Worm (Caenorhabditis elegans) whole organism, mixed stage, embryonic: Measurements from ENCODE around the gene mdf-1.

Experiments used
- M03D4.4 ChIP-seq: sonication (generic microtip); optimal IDR thresholded peaks from 2 replicates; lab custom pipeline; 2017; ENCODE audit warnings: mild to moderate bottlenecking, missing genetic modification characterization, missing compliant biosample characterization
- bed-3 ChIP-seq: fragments of 200-800 bp; sonication (Bioruptor generic); optimal IDR thresholded peaks from 3 replicates; lab custom pipeline; 2018; ENCODE audit warnings: mild to moderate bottlenecking, missing genetic modification characterization, moderate library complexity, missing compliant biosample characterization
- blmp-1 ChIP-seq: fragments of 150-350 bp; optimal IDR thresholded peaks from 2 replicates; lab custom pipeline; 2014; ENCODE audit warnings: missing biosample characterization, missing genetic modification characterization
- ceh-39 ChIP-seq: fragments of 150-350 bp; optimal IDR thresholded peaks from 2 replicates; lab custom pipeline; 2014; ENCODE audit warnings: missing biosample characterization, missing genetic modification characterization
- ceh-43 ChIP-seq: fragments of 200-800 bp; sonication (Bioruptor generic); optimal IDR thresholded peaks from 2 replicates; lab custom pipeline; 2018; ENCODE audit warnings: mild to moderate bottlenecking, missing genetic modification characterization, moderate library complexity, missing compliant biosample characterization
- ceh-83 ChIP-seq: fragments of 200-800 bp; sonication (Bioruptor generic); optimal IDR thresholded peaks from 2 replicates; lab custom pipeline; 2018; ENCODE audit warnings: mild to moderate bottlenecking, missing genetic modification characterization, missing compliant biosample characterization
- ces-1 ChIP-seq: fragments of 150-350 bp; optimal IDR thresholded peaks from 2 replicates; lab custom pipeline; 2014; ENCODE audit warnings: missing biosample characterization, missing genetic modification reagents, missing genetic modification characterization
- cnd-1 ChIP-seq: fragments of 200-800 bp; sonication (Bioruptor generic); optimal IDR thresholded peaks from 2 replicates; lab custom pipeline; 2018; ENCODE audit warnings: mild to moderate bottlenecking, missing genetic modification characterization, missing compliant biosample characterization
- drap-1 ChIP-seq: fragments of 200-800 bp; sonication (Bioruptor generic); optimal IDR thresholded peaks from 3 replicates; lab custom pipeline; 2018; ENCODE audit warnings: mild to moderate bottlenecking, missing genetic modification characterization, missing compliant biosample characterization
- elt-1 ChIP-seq: sonication (generic microtip); optimal IDR thresholded peaks from 2 replicates; lab custom pipeline; 2017; ENCODE audit warnings: missing genetic modification characterization, mild to moderate bottlenecking, missing compliant biosample characterization, antibody characterized with exemption, moderate library complexity, borderline replicate concordance; ENCODE audit not compliant: insufficient read depth
- elt-3 ChIP-seq: fragments of 150-350 bp; optimal IDR thresholded peaks from 2 replicates; lab custom pipeline; 2014; ENCODE audit warnings: missing biosample characterization, missing genetic modification characterization
- flh-1 ChIP-seq: fragments of 200-800 bp; sonication (Bioruptor generic); optimal IDR thresholded peaks from 2 replicates; lab custom pipeline; 2018; ENCODE audit warnings: mild to moderate bottlenecking, missing genetic modification characterization, moderate library complexity, missing compliant biosample characterization
- ham-2 ChIP-seq: fragments of 200-800 bp; sonication (Bioruptor generic); optimal IDR thresholded peaks from 2 replicates; lab custom pipeline; 2018; ENCODE audit warnings: mild to moderate bottlenecking, missing genetic modification characterization, missing compliant biosample characterization
- hlh-1 ChIP-seq: fragments of 150-350 bp; optimal IDR thresholded peaks from 2 replicates; lab custom pipeline; 2014; ENCODE audit warnings: missing biosample characterization, missing genetic modification reagents, missing genetic modification characterization
- lin-13 ChIP-seq: fragments of 150-350 bp; optimal IDR thresholded peaks from 2 replicates; lab custom pipeline; 2014; ENCODE audit warnings: missing biosample characterization, missing genetic modification characterization
- lin-32 ChIP-seq: fragments of 200-800 bp; sonication (Bioruptor generic); optimal IDR thresholded peaks from 2 replicates; lab custom pipeline; 2018; ENCODE audit warnings: mild to moderate bottlenecking, missing genetic modification characterization, missing compliant biosample characterization
- lsy-2 ChIP-seq: fragments of 150-350 bp; optimal IDR thresholded peaks from 2 replicates; lab custom pipeline; 2014; ENCODE audit warnings: missing biosample characterization, missing genetic modification characterization
- mab-5 ChIP-seq: fragments of 150-350 bp; optimal IDR thresholded peaks from 2 replicates; lab custom pipeline; 2014; ENCODE audit warnings: missing biosample characterization, missing genetic modification characterization
- mep-1 ChIP-seq: fragments of 150-350 bp; optimal IDR thresholded peaks from 2 replicates; lab custom pipeline; 2017; ENCODE audit warnings: missing biosample characterization, missing genetic modification reagents, missing genetic modification characterization, inconsistent platforms
- mls-2 ChIP-seq: sonication (generic microtip); optimal IDR thresholded peaks from 2 replicates; lab custom pipeline; 2016; ENCODE audit warnings: mild to moderate bottlenecking, missing genetic modification characterization, moderate library complexity, missing compliant biosample characterization
- nhr-12 ChIP-seq: fragments of 150-350 bp; optimal IDR thresholded peaks from 2 replicates; lab custom pipeline; 2014; ENCODE audit warnings: missing biosample characterization, missing genetic modification characterization
- nhr-2 ChIP-seq: fragments of 150-350 bp; optimal IDR thresholded peaks from 2 replicates; lab custom pipeline; 2014; ENCODE audit warnings: missing biosample characterization, missing genetic modification characterization
- nhr-237 ChIP-seq: fragments of 150-350 bp; optimal IDR thresholded peaks from 2 replicates; lab custom pipeline; 2014; ENCODE audit warnings: missing biosample characterization, missing genetic modification characterization
- nhr-28 ChIP-seq: fragments of 150-350 bp; optimal IDR thresholded peaks from 2 replicates; lab custom pipeline; 2014; ENCODE audit warnings: missing biosample characterization, missing genetic modification characterization
- nhr-76 ChIP-seq: sonication (generic microtip); optimal IDR thresholded peaks from 2 replicates; lab custom pipeline; 2017; ENCODE audit warnings: missing biosample characterization, missing genetic modification characterization
- pha-4 ChIP-seq: fragments of 150-350 bp; optimal IDR thresholded peaks from 2 replicates; lab custom pipeline; 2018; ENCODE audit warnings: missing biosample characterization, missing genetic modification reagents, missing genetic modification characterization
- sem-2 ChIP-seq: fragments of 200-800 bp; sonication (Bioruptor generic); optimal IDR thresholded peaks from 2 replicates; lab custom pipeline; 2018; ENCODE audit warnings: mild to moderate bottlenecking, missing genetic modification characterization, missing compliant biosample characterization
- snpc-4 ChIP-seq: fragments of 150-350 bp; optimal IDR thresholded peaks from 2 replicates; lab custom pipeline; 2014; ENCODE audit warnings: missing biosample characterization, missing genetic modification characterization
- sptf-1 ChIP-seq: sonication (generic microtip); optimal IDR thresholded peaks from 2 replicates; lab custom pipeline; 2017; ENCODE audit warnings: mild to moderate bottlenecking, missing genetic modification characterization, moderate library complexity, missing compliant biosample characterization
- tbx-8 ChIP-seq: fragments of 200-800 bp; sonication (Bioruptor generic); optimal IDR thresholded peaks from 2 replicates; lab custom pipeline; 2018; ENCODE audit warnings: mild to moderate bottlenecking, missing genetic modification characterization, moderate library complexity, missing compliant biosample characterization
- unc-120 ChIP-seq: sonication (generic microtip); optimal IDR thresholded peaks from 2 replicates; lab custom pipeline; 2017; ENCODE audit warnings: missing genetic modification characterization, missing compliant biosample characterization; ENCODE audit not compliant: poor library complexity, severe bottlenecking
- unc-39 ChIP-seq: fragments of 150-350 bp; optimal IDR thresholded peaks from 2 replicates; lab custom pipeline; 2014; ENCODE audit warnings: missing biosample characterization, missing genetic modification characterization
- unc-62 ChIP-seq: fragments of 150-350 bp; optimal IDR thresholded peaks from 2 replicates; lab custom pipeline; 2014; ENCODE audit warnings: missing biosample characterization, missing genetic modification reagents, missing genetic modification characterization
- zip-8 ChIP-seq: fragments of 150-350 bp; optimal IDR thresholded peaks from 2 replicates; lab custom pipeline; 2014; ENCODE audit warnings: missing biosample characterization, missing genetic modification characterization
- ztf-11 ChIP-seq: fragments of 150-350 bp; optimal IDR thresholded peaks from 2 replicates; lab custom pipeline; 2014; ENCODE audit warnings: missing biosample characterization, missing genetic modification characterization

Gene mdf-1

ce11 chrV:9544176-9544632 lies at the start of gene mdf-1:
Gene mdf-1, minus strand, starts transcription at chrV:9544226.
- TF ChIP-seq hlh-1 (tag; lab: Kevin White, UChicago): peak; percentile 44
- TF ChIP-seq nhr-28: no peak
- peak; percentile 35 for TF ChIP-seq mls-2 (tag; lab: Kevin White, UChicago)
- peak; percentile 16 for TF ChIP-seq ceh-43 (GFP tag; lab: Kevin White, UChicago)
- no peak for TF ChIP-seq blmp-1 (tag; lab: Kevin White, UChicago)
- TF ChIP-seq elt-3 (tag; lab: Kevin White, UChicago): no peak
- peak; percentile 54 for TF ChIP-seq M03D4.4
- peak; percentile 12 for TF ChIP-seq cnd-1 (tag; lab: Kevin White, UChicago)
- no peak for TF ChIP-seq tbx-8 (GFP tag; lab: Kevin White, UChicago)
- peak; percentile 71 for TF ChIP-seq nhr-237 (tag; lab: Kevin White, UChicago)
- TF ChIP-seq lin-32: no peak
- no peak for TF ChIP-seq ham-2 (GFP tag; lab: Kevin White, UChicago)
- TF ChIP-seq ceh-39 (tag; lab: Kevin White, UChicago): peak; percentile 29
- TF ChIP-seq nhr-2 (tag; lab: Kevin White, UChicago): no peak
- TF ChIP-seq bed-3: no peak
- peak; percentile 57 for TF ChIP-seq pha-4 (tag; lab: Kevin White, UChicago)
- TF ChIP-seq lsy-2: peak; percentile 61
- peak; percentile 10 for TF ChIP-seq elt-1 (tag; lab: Kevin White, UChicago)
- no peak for TF ChIP-seq nhr-76 (tag; lab: Kevin White, UChicago)
- peak; percentile 49 for TF ChIP-seq ces-1 (GFP tag; lab: Kevin White, UChicago)
- peak; percentile 83 for TF ChIP-seq mep-1 (tag; lab: Kevin White, UChicago)
- TF ChIP-seq drap-1 (GFP tag; lab: Kevin White, UChicago): no peak
- TF ChIP-seq nhr-12 (tag; lab: Kevin White, UChicago): no peak
- peak; percentile 71 for TF ChIP-seq lin-13 (tag; lab: Kevin White, UChicago)
- TF ChIP-seq snpc-4 (tag; lab: Kevin White, UChicago): no peak
- peak; percentile 23 for TF ChIP-seq unc-62 (GFP tag; lab: Kevin White, UChicago)
- no peak for TF ChIP-seq ztf-11
- TF ChIP-seq sptf-1 (tag; lab: Kevin White, UChicago): peak; percentile 70
- no peak for TF ChIP-seq flh-1 (GFP tag; lab: Kevin White, UChicago)
- TF ChIP-seq mab-5 (tag; lab: Kevin White, UChicago): no peak
- no peak for TF ChIP-seq zip-8 (tag; lab: Kevin White, UChicago)
- no peak for TF ChIP-seq sem-2 (GFP tag; lab: Kevin White, UChicago)
- no peak for TF ChIP-seq ceh-83 (GFP tag; lab: Kevin White, UChicago)
- TF ChIP-seq unc-120 (tag; lab: Kevin White, UChicago): no peak
- TF ChIP-seq unc-39: no peak

ce11 chrV:9590317-9590716 lies 46.3 kb upstream of the mdf-1 start, which contains the start of gene K09G1.2:
Gene K09G1.2, plus strand, starts transcription at chrV:9590617.
- no peak for TF ChIP-seq flh-1 (GFP tag; lab: Kevin White, UChicago)
- no peak for TF ChIP-seq unc-39
- TF ChIP-seq mls-2 (tag; lab: Kevin White, UChicago): no peak
- TF ChIP-seq hlh-1 (tag; lab: Kevin White, UChicago): no peak
- no peak for TF ChIP-seq cnd-1 (tag; lab: Kevin White, UChicago)
- no peak for TF ChIP-seq mab-5 (tag; lab: Kevin White, UChicago)
- no peak for TF ChIP-seq elt-1 (tag; lab: Kevin White, UChicago)
- TF ChIP-seq ceh-83 (GFP tag; lab: Kevin White, UChicago): no peak
- TF ChIP-seq nhr-28: no peak
- no peak for TF ChIP-seq pha-4 (tag; lab: Kevin White, UChicago)
- no peak for TF ChIP-seq unc-120 (tag; lab: Kevin White, UChicago)
- TF ChIP-seq bed-3: no peak
- TF ChIP-seq nhr-237 (tag; lab: Kevin White, UChicago): no peak
- no peak for TF ChIP-seq tbx-8 (GFP tag; lab: Kevin White, UChicago)
- TF ChIP-seq nhr-12 (tag; lab: Kevin White, UChicago): no peak
- TF ChIP-seq ztf-11: no peak
- TF ChIP-seq nhr-76 (tag; lab: Kevin White, UChicago): no peak
- no peak for TF ChIP-seq unc-62 (GFP tag; lab: Kevin White, UChicago)
- no peak for TF ChIP-seq sptf-1 (tag; lab: Kevin White, UChicago)

ce11 chrV:9588574-9588973 lies 44.5 kb upstream of the mdf-1 start:
- TF ChIP-seq mab-5 (tag; lab: Kevin White, UChicago) (no peak), zip-8 (tag; lab: Kevin White, UChicago) (no peak), elt-1 (tag; lab: Kevin White, UChicago) (peak; percentile 36), nhr-237 (tag; lab: Kevin White, UChicago) (no peak), cnd-1 (tag; lab: Kevin White, UChicago) (no peak)
- TF ChIP-seq, all 35 proteins: peak for 1
